Fruit fly (Drosophila melanogaster) whole organism, embryonic: ENCODE measurements around the gene axo.

Source experiments
- Atf-2 ChIP-seq: fragments of 200-800 bp; sonication (Bioruptor generic); optimal IDR thresholded peaks from 2 replicates; lab custom pipeline; 2016; ENCODE audit warnings: missing biosample characterization, missing genetic modification characterization
- BEAF-32 ChIP-seq: fragments of 200-800 bp; sonication (Bioruptor generic); optimal IDR thresholded peaks from 3 replicates; lab custom pipeline; 2017; ENCODE audit warnings: missing biosample characterization, missing genetic modification characterization, mild to moderate bottlenecking, moderate library complexity, missing genetic modification reagents
- Blimp-1 ChIP-seq: fragments of 200-800 bp; sonication (Bioruptor generic); optimal IDR thresholded peaks from 3 replicates; lab custom pipeline; 2018; ENCODE audit warnings: missing biosample characterization, missing genetic modification characterization, mild to moderate bottlenecking, moderate library complexity, missing genetic modification reagents
- CG10209 ChIP-seq: fragments of 200-800 bp; sonication (Bioruptor generic); optimal IDR thresholded peaks from 3 replicates; lab custom pipeline; 2017; ENCODE audit warnings: missing biosample characterization, mild to moderate bottlenecking, missing genetic modification characterization, missing genetic modification reagents
- CG10462 ChIP-seq: fragments of 200-800 bp; sonication (Bioruptor generic); optimal IDR thresholded peaks from 2 replicates; lab custom pipeline; 2016; ENCODE audit warnings: missing biosample characterization, missing genetic modification characterization
- CG10979 ChIP-seq: fragments of 200-800 bp; sonication (Bioruptor generic); optimal IDR thresholded peaks from 2 replicates; lab custom pipeline; 2018; ENCODE audit warnings: missing biosample characterization, mild to moderate bottlenecking, missing genetic modification characterization, moderate library complexity
- CG11093 ChIP-seq: fragments of 200-800 bp; sonication (Bioruptor generic); IDR thresholded peaks from 3 replicates; pipeline ENCODE4 v1.3.6; 2022; ENCODE audit warnings: missing biosample characterization, missing genetic modification characterization
- CG11247 ChIP-seq: fragments of 200-800 bp; sonication (Bioruptor generic); IDR thresholded peaks from 2 replicates; pipeline ENCODE4 v1.3.6; 2022; ENCODE audit warnings: missing biosample characterization, missing genetic modification characterization
- CG12219 ChIP-seq: fragments of 200-800 bp; sonication (Bioruptor generic); optimal IDR thresholded peaks from 3 replicates; lab custom pipeline; 2018; ENCODE audit warnings: missing biosample characterization, mild to moderate bottlenecking, missing genetic modification characterization
- CG1233 ChIP-seq: fragments of 200-800 bp; sonication (Bioruptor generic); optimal IDR thresholded peaks from 4 replicates; lab custom pipeline; 2018; ENCODE audit warnings: missing biosample characterization, mild to moderate bottlenecking, missing genetic modification characterization
- CG13894 ChIP-seq: fragments of 200-800 bp; sonication (Bioruptor generic); optimal IDR thresholded peaks from 3 replicates; lab custom pipeline; 2018; ENCODE audit warnings: missing biosample characterization, mild to moderate bottlenecking, missing genetic modification characterization, moderate library complexity
- CG14667 ChIP-seq: fragments of 200-800 bp; sonication (Bioruptor generic); IDR thresholded peaks from 2 replicates; pipeline ENCODE4 v1.3.6; 2022; ENCODE audit warnings: missing biosample characterization, missing genetic modification characterization
- CG17568 ChIP-seq: fragments of 200-800 bp; sonication (Bioruptor generic); optimal IDR thresholded peaks from 2 replicates; lab custom pipeline; 2018; ENCODE audit warnings: missing biosample characterization, mild to moderate bottlenecking, missing genetic modification characterization, moderate library complexity
- CG18599 ChIP-seq: fragments of 200-800 bp; sonication (Bioruptor generic); optimal IDR thresholded peaks from 3 replicates; lab custom pipeline; 2017; ENCODE audit warnings: missing biosample characterization, missing genetic modification characterization, mild to moderate bottlenecking, moderate library complexity, missing genetic modification reagents
- CG2889 ChIP-seq: fragments of 200-800 bp; sonication (Bioruptor generic); IDR thresholded peaks from 3 replicates; pipeline ENCODE4 v1.3.6; 2022; ENCODE audit warnings: missing biosample characterization, missing genetic modification characterization
- CG30403 ChIP-seq: fragments of 200-800 bp; sonication (Bioruptor generic); optimal IDR thresholded peaks from 3 replicates; lab custom pipeline; 2016; ENCODE audit warnings: missing biosample characterization, missing genetic modification characterization
- CG31388 ChIP-seq: fragments of 200-800 bp; sonication (Bioruptor generic); optimal IDR thresholded peaks from 2 replicates; lab custom pipeline; 2016; ENCODE audit warnings: missing biosample characterization, missing genetic modification characterization
- CG33557 ChIP-seq: fragments of 200-800 bp; sonication (Bioruptor generic); optimal IDR thresholded peaks from 2 replicates; lab custom pipeline; 2019; ENCODE audit warnings: missing biosample characterization, mild to moderate bottlenecking, missing genetic modification characterization, moderate library complexity
- CG4730 ChIP-seq: fragments of 200-800 bp; sonication (Bioruptor generic); IDR thresholded peaks from 2 replicates; pipeline ENCODE4 v1.3.6; 2022; ENCODE audit warnings: missing biosample characterization, missing genetic modification characterization
- CG7839 ChIP-seq: fragments of 200-800 bp; sonication (Bioruptor generic); optimal IDR thresholded peaks from 3 replicates; lab custom pipeline; 2018; ENCODE audit warnings: missing biosample characterization, mild to moderate bottlenecking, missing genetic modification characterization, moderate library complexity
- CG8359 ChIP-seq: fragments of 200-800 bp; sonication (Bioruptor generic); optimal IDR thresholded peaks from 2 replicates; lab custom pipeline; 2017; ENCODE audit warnings: missing biosample characterization, mild to moderate bottlenecking, missing genetic modification characterization, borderline replicate concordance
- CG8944 ChIP-seq: fragments of 200-800 bp; sonication (Bioruptor generic); optimal IDR thresholded peaks from 3 replicates; lab custom pipeline; 2016; ENCODE audit warnings: missing biosample characterization, missing genetic modification characterization
- CG9797 ChIP-seq: fragments of 200-800 bp; sonication (Bioruptor generic); optimal IDR thresholded peaks from 3 replicates; lab custom pipeline; 2018; ENCODE audit warnings: missing biosample characterization, mild to moderate bottlenecking, missing genetic modification characterization
- D19B ChIP-seq: fragments of 200-800 bp; sonication (Bioruptor generic); optimal IDR thresholded peaks from 2 replicates; lab custom pipeline; 2017; ENCODE audit warnings: missing biosample characterization, mild to moderate bottlenecking, missing genetic modification characterization
- Deaf1 ChIP-seq: fragments of 200-800 bp; optimal IDR thresholded peaks from 3 replicates; lab custom pipeline; 2019; ENCODE audit warnings: missing biosample characterization, mild to moderate bottlenecking, missing genetic modification characterization, moderate library complexity
- Elba2 ChIP-seq: fragments of 200-800 bp; sonication (Bioruptor generic); optimal IDR thresholded peaks from 3 replicates; lab custom pipeline; 2016; ENCODE audit warnings: missing biosample characterization, missing genetic modification characterization
- MTF-1 ChIP-seq: fragments of 200-800 bp; sonication (Bioruptor generic); optimal IDR thresholded peaks from 2 replicates; lab custom pipeline; 2018; ENCODE audit warnings: missing biosample characterization, mild to moderate bottlenecking, missing genetic modification characterization, borderline replicate concordance
- Mad ChIP-seq: fragments of 200-800 bp; sonication (Bioruptor generic); optimal IDR thresholded peaks from 2 replicates; lab custom pipeline; 2016; ENCODE audit warnings: missing biosample characterization, missing genetic modification characterization
- Nf-YB ChIP-seq: fragments of 200-800 bp; sonication (Bioruptor generic); optimal IDR thresholded peaks from 3 replicates; lab custom pipeline; 2019; ENCODE audit warnings: missing biosample characterization, mild to moderate bottlenecking, missing genetic modification characterization, moderate library complexity
- Side ChIP-seq: fragments of 200-800 bp; sonication (Bioruptor generic); optimal IDR thresholded peaks from 2 replicates; lab custom pipeline; 2016; ENCODE audit warnings: missing biosample characterization, missing genetic modification characterization
- Sox100B ChIP-seq: fragments of 200-800 bp; sonication (Bioruptor generic); optimal IDR thresholded peaks from 3 replicates; lab custom pipeline; 2018; ENCODE audit warnings: missing biosample characterization, mild to moderate bottlenecking, missing genetic modification characterization
- Trl ChIP-seq, 3 experiments: fragments of >200 bp in 2 of 3; fragments of 200-800 bp in 1 of 3; sonication (Bioruptor generic) in 1 of 3; optimal IDR thresholded peaks; 2 replicates in 1 of 3; 3 replicates in 2 of 3; lab custom pipeline; 2016 to 2017; ENCODE audit warnings: missing biosample characterization in 1 of 3, missing genetic modification characterization in 1 of 3
- bbx ChIP-seq: fragments of 200-800 bp; sonication (Bioruptor generic); IDR thresholded peaks from 2 replicates; pipeline ENCODE4 v1.3.6; 2022; ENCODE audit warnings: missing biosample characterization, missing genetic modification characterization; ENCODE audit not compliant: partially characterized antibody
- cad ChIP-seq: fragments of >200 bp; optimal IDR thresholded peaks from 2 replicates; lab custom pipeline; 2017; ENCODE audit warnings: missing biosample characterization, missing genetic modification characterization
- ci ChIP-seq: fragments of 200-800 bp; sonication (Bioruptor generic); IDR thresholded peaks from 3 replicates; pipeline ENCODE4 v1.3.6; 2022; ENCODE audit warnings: missing biosample characterization, missing genetic modification characterization
- crc ChIP-seq: fragments of 200-800 bp; sonication (Bioruptor generic); optimal IDR thresholded peaks from 2 replicates; lab custom pipeline; 2016; ENCODE audit warnings: missing biosample characterization, missing genetic modification characterization
- dmrt99B ChIP-seq: fragments of 200-800 bp; sonication (Bioruptor generic); optimal IDR thresholded peaks from 2 replicates; lab custom pipeline; 2018; ENCODE audit warnings: missing biosample characterization, mild to moderate bottlenecking, missing genetic modification characterization, moderate library complexity
- ewg ChIP-seq: fragments of 200-800 bp; sonication (Bioruptor generic); optimal IDR thresholded peaks from 3 replicates; lab custom pipeline; 2017; ENCODE audit warnings: mild to moderate bottlenecking, missing biosample characterization, missing genetic modification reagents, missing genetic modification characterization
- gem ChIP-seq: fragments of 200-800 bp; sonication (Bioruptor generic); optimal IDR thresholded peaks from 2 replicates; lab custom pipeline; 2019; ENCODE audit warnings: missing biosample characterization, mild to moderate bottlenecking, missing genetic modification characterization, moderate library complexity
- pfk ChIP-seq: fragments of 200-800 bp; sonication (Bioruptor generic); optimal IDR thresholded peaks from 2 replicates; lab custom pipeline; 2018; ENCODE audit warnings: missing biosample characterization, mild to moderate bottlenecking, missing genetic modification characterization, moderate library complexity
- prd ChIP-seq, 3 experiments: fragments of >200 bp in 2 of 3; fragments of 200-800 bp in 1 of 3; sonication (Bioruptor generic) in 1 of 3; optimal IDR thresholded peaks in 2 of 3; IDR thresholded peaks in 1 of 3; 2 replicates in 2 of 3; 3 replicates in 1 of 3; pipeline versions ENCODE4 v1.3.6 to Lab custom; 2017 to 2022; ENCODE audit warnings: missing biosample characterization in 1 of 3, missing genetic modification characterization in 1 of 3
- ranshi ChIP-seq: fragments of 200-800 bp; sonication (Bioruptor generic); IDR thresholded peaks from 2 replicates; pipeline ENCODE4 v1.3.6; 2022; ENCODE audit warnings: missing biosample characterization, missing genetic modification characterization
- row ChIP-seq: fragments of 200-800 bp; sonication (Bioruptor generic); IDR thresholded peaks from 3 replicates; pipeline ENCODE4 v1.3.6; 2022; ENCODE audit warnings: missing biosample characterization, missing genetic modification characterization
- run ChIP-seq: fragments of 200-800 bp; sonication (Bioruptor generic); optimal IDR thresholded peaks from 3 replicates; lab custom pipeline; 2018; ENCODE audit warnings: missing biosample characterization, mild to moderate bottlenecking, missing genetic modification characterization
- sd ChIP-seq: fragments of 200-800 bp; sonication (Bioruptor generic); optimal IDR thresholded peaks from 3 replicates; lab custom pipeline; 2018; ENCODE audit warnings: missing biosample characterization, mild to moderate bottlenecking, missing genetic modification characterization, moderate library complexity
- seq ChIP-seq: fragments of 200-800 bp; sonication (Bioruptor generic); IDR thresholded peaks from 2 replicates; pipeline ENCODE4 v1.3.6; 2022; ENCODE audit warnings: missing biosample characterization, missing genetic modification characterization
- sisA ChIP-seq: fragments of 200-800 bp; sonication (Bioruptor generic); IDR thresholded peaks from 2 replicates; pipeline ENCODE4 v1.3.6; 2022; ENCODE audit warnings: missing biosample characterization, missing genetic modification characterization
- unpg ChIP-seq: fragments of 200-800 bp; sonication (Bioruptor generic); optimal IDR thresholded peaks from 3 replicates; lab custom pipeline; 2018; ENCODE audit warnings: missing biosample characterization, mild to moderate bottlenecking, missing genetic modification characterization, moderate library complexity
- zen2 ChIP-seq: fragments of 200-800 bp; sonication (Bioruptor generic); IDR thresholded peaks from 3 replicates; pipeline ENCODE4 v1.3.6; 2022; ENCODE audit warnings: missing biosample characterization, missing genetic modification characterization; ENCODE audit not compliant: partially characterized antibody

Gene axo

DNA sequence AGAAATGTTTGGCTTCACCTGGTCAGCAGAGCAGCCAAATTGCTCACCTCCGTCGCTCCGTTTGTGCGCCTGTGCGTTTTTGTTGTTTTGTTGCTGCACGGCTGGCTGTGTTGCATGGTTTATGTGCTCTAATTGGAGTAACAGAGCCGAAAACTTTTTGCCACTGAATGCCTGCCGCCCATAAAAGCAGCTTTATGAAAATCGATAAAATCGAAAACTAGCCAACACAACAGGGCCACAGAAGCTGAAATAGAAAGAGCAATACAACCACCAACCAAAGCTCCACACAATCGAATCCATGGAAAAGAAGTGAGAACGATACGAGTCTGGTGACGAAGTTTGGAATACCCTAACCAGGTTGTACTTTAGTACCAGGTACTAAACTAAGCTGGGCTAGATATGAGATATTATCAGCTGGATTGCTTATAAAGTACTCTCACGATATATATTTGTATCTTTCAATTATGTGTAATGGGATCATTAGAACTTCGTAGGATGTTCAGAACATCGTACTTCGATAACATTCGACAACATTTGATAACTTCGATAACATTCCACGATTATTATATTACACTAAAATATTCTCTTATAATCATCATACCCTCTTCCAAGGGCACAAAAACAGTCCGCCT, 68.1 kb downstream of the axo start (continued):
- TF ChIP-seq CG8944 (GFP tag; lab: Kevin White, UChicago) (no peak), Nf-YB (GFP tag; lab: Kevin White, UChicago) (no peak), D19B (GFP tag; lab: Kevin White, UChicago) (peak; percentile 26), ranshi (GFP tag; lab: Robert Waterston, UW) (no peak), Atf-2 (no peak), row (GFP tag; lab: Robert Waterston, UW) (peak; percentile 33; the same call in 1 of the 3 replicates), gem (no peak), MTF-1 (no peak), CG10462 (GFP tag; lab: Kevin White, UChicago) (no peak), zen2 (GFP tag; lab: Robert Waterston, UW) (no peak), sisA (GFP tag; lab: Robert Waterston, UW) (0 out of 2 replicates have a peak, but pooled peaks have one; percentile 17), CG10979 (tag; lab: Kevin White, UChicago) (peak; percentile 39), BEAF-32 (GFP tag; lab: Kevin White, UChicago) (no peak), Side (GFP tag; lab: Kevin White, UChicago) (no peak), CG11093 (GFP tag; lab: Robert Waterston, UW) (no peak), CG11247 (GFP tag; lab: Robert Waterston, UW) (no peak), Elba2 (no peak), prd (optimal IDR thresholded peaks at IDR 0.05; lab: Kevin White, UChicago) (no peak), prd (GFP tag; IDR thresholded peaks at IDR 0.05; lab: Robert Waterston, UW) (no peak), CG13894 (tag; lab: Kevin White, UChicago) (no peak), ci (no peak), CG33557 (GFP tag; lab: Kevin White, UChicago) (no peak), CG7839 (tag; lab: Kevin White, UChicago) (peak; percentile 17), CG30403 (no peak), Blimp-1 (GFP tag; lab: Kevin White, UChicago) (peak; percentile 23), bbx (no peak), CG4730 (GFP tag; lab: Robert Waterston, UW) (no peak), pfk (GFP tag; lab: Kevin White, UChicago) (no peak), sd (tag; lab: Kevin White, UChicago) (peak; percentile 62), Mad (no peak), CG31388 (no peak), ewg (GFP tag; lab: Kevin White, UChicago) (no peak), cad (GFP tag; lab: Kevin White, UChicago) (no peak), seq (GFP tag; lab: Robert Waterston, UW) (no peak), CG18599 (GFP tag; lab: Kevin White, UChicago) (peak; percentile 26)

DNA sequence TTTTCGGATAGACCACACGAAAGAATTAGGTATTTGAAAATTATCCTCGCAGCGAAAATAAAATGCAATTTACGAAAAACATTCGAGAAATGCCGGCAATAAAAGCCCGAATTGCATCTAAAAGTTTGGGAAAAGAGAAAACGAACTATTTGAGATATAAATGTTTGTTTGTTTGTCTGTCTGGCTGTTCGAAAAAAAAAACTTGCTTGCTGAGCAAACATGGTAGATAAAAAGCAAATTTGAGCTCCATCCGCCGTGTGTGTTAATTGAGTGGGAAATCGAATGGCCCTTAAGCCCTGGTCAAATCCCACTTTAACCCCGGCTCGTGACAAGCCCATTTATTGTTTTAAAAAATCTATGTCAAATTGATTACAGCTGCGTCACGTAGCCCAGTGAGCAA, 72.1 kb downstream of the axo start:
- TF ChIP-seq Sox100B, result peak; percentile 14
- no peak for TF ChIP-seq crc (GFP tag; lab: Kevin White, UChicago)
- TF ChIP-seq run (tag; lab: Kevin White, UChicago), result peak; percentile 14
- TF ChIP-seq CG14667 (GFP tag; lab: Robert Waterston, UW), result no peak
- TF ChIP-seq CG1233 (GFP tag; lab: Kevin White, UChicago), result peak; percentile 45
- no peak for TF ChIP-seq Trl (optimal IDR thresholded peaks at IDR 0.05; lab: Kevin White, UChicago)
- TF ChIP-seq Trl (GFP tag; optimal IDR thresholded peaks at IDR 0.05; lab: Kevin White, UChicago), result peak; percentile 0
- TF ChIP-seq CG17568 (GFP tag; lab: Kevin White, UChicago), result peak; percentile 22
- TF ChIP-seq dmrt99B (tag; lab: Kevin White, UChicago), result peak; percentile 10
- no peak for TF ChIP-seq CG2889 (GFP tag; lab: Robert Waterston, UW)
- no peak for TF ChIP-seq CG8359 (GFP tag; lab: Kevin White, UChicago)
- no peak for TF ChIP-seq CG9797 (GFP tag; lab: Kevin White, UChicago)
- TF ChIP-seq unpg, result peak; percentile 61
- peak; percentile 26 for TF ChIP-seq CG10209 (GFP tag; lab: Kevin White, UChicago)
- no peak for TF ChIP-seq Deaf1 (tag; lab: Kevin White, UChicago)
- peak; percentile 0 for TF ChIP-seq CG12219 (GFP tag; lab: Kevin White, UChicago)
